Fruit fly (Drosophila melanogaster) whole organism, embryonic: ENCODE data around the gene elB.

Source experiments
- CG13424 ChIP-seq: fragments of 200-800 bp; sonication (Bioruptor generic); optimal IDR thresholded peaks from 2 replicates; lab custom pipeline; 2019; ENCODE audit warnings: missing biosample characterization, mild to moderate bottlenecking, missing genetic modification characterization, moderate library complexity
- CG16815 ChIP-seq: fragments of 200-800 bp; sonication (Bioruptor generic); optimal IDR thresholded peaks from 3 replicates; lab custom pipeline; 2017; ENCODE audit warnings: missing biosample characterization, mild to moderate bottlenecking, missing genetic modification characterization
- CG3726 ChIP-seq: fragments of 200-800 bp; sonication (Bioruptor generic); IDR thresholded peaks from 3 replicates; pipeline ENCODE4, ENCODE4 v1.3.6; 2022; ENCODE audit warnings: missing biosample characterization, missing genetic modification characterization
- Dad ChIP-seq: fragments of 200-800 bp; sonication (Bioruptor generic); optimal IDR thresholded peaks from 3 replicates; lab custom pipeline; 2016; ENCODE audit warnings: missing biosample characterization, missing genetic modification characterization
- fru ChIP-seq: fragments of >200 bp; optimal IDR thresholded peaks from 2 replicates; lab custom pipeline; 2017
- phol ChIP-seq: fragments of 200-800 bp; sonication (Bioruptor generic); optimal IDR thresholded peaks from 3 replicates; lab custom pipeline; 2018; ENCODE audit warnings: missing biosample characterization, mild to moderate bottlenecking, missing genetic modification characterization, moderate library complexity
- tup ChIP-seq: fragments of 200-800 bp; sonication (Bioruptor generic); optimal IDR thresholded peaks from 2 replicates; lab custom pipeline; 2016; ENCODE audit warnings: missing biosample characterization, mild to moderate bottlenecking, missing genetic modification characterization, moderate library complexity
- unc-4 ChIP-seq: fragments of 200-800 bp; sonication (Bioruptor generic); IDR thresholded peaks from 2 replicates; pipeline ENCODE4 v1.3.6; 2022; ENCODE audit warnings: missing biosample characterization, missing genetic modification characterization; ENCODE audit not compliant: partially characterized antibody

dm6 chr2L:14351441-14352127 is 57.8 kb downstream of the elB start, which contains the start of gene CG43052:
- TF ChIP-seq CG3726 (no peak), phol (tag; lab: Kevin White, UChicago) (no peak), tup (GFP tag; lab: Kevin White, UChicago) (no peak), CG13424 (tag; lab: Kevin White, UChicago) (no peak), unc-4 (GFP tag; lab: Robert Waterston, UW) (no peak), fru (no peak), CG16815 (GFP tag; lab: Kevin White, UChicago) (no peak), Dad (GFP tag; lab: Kevin White, UChicago) (no peak)
